Worm (Caenorhabditis elegans) whole organism, mixed stage, embryonic: ENCODE data around the gene cpg-9.

ENCODE experiments used
- elt-1 ChIP-seq: sonication (generic microtip); optimal IDR thresholded peaks from 2 replicates; lab custom pipeline; 2017; ENCODE audit warnings: missing genetic modification characterization, mild to moderate bottlenecking, missing compliant biosample characterization, antibody characterized with exemption, moderate library complexity, borderline replicate concordance; ENCODE audit not compliant: insufficient read depth
- lsy-2 ChIP-seq: fragments of 150-350 bp; optimal IDR thresholded peaks from 2 replicates; lab custom pipeline; 2014; ENCODE audit warnings: missing biosample characterization, missing genetic modification characterization
- nhr-12 ChIP-seq: fragments of 150-350 bp; optimal IDR thresholded peaks from 2 replicates; lab custom pipeline; 2014; ENCODE audit warnings: missing biosample characterization, missing genetic modification characterization
- nhr-237 ChIP-seq: fragments of 150-350 bp; optimal IDR thresholded peaks from 2 replicates; lab custom pipeline; 2014; ENCODE audit warnings: missing biosample characterization, missing genetic modification characterization
- snpc-4 ChIP-seq: fragments of 150-350 bp; optimal IDR thresholded peaks from 2 replicates; lab custom pipeline; 2014; ENCODE audit warnings: missing biosample characterization, missing genetic modification characterization
- unc-62 ChIP-seq: fragments of 150-350 bp; optimal IDR thresholded peaks from 2 replicates; lab custom pipeline; 2014; ENCODE audit warnings: missing biosample characterization, missing genetic modification reagents, missing genetic modification characterization
- zip-8 ChIP-seq: fragments of 150-350 bp; optimal IDR thresholded peaks from 2 replicates; lab custom pipeline; 2014; ENCODE audit warnings: missing biosample characterization, missing genetic modification characterization

DNA sequence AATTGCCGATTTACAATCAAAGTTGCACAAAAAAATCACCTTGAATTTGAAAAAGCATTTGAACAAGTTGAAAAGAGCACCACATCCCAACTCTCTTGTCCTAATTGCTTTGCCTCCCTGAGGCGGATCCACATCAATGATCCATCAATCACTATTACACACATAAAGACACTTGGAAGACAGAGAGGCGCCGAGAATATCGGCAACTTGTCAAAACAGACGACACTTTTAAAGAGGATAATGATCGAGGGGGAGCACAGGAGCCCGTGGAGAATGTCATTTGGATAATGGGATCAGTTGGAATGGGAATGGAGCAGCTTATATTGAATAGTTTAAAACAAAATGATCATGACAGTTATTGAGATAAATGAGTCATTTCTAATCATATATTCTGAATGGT is 31.2 kb upstream of the cpg-9 start:
- TF ChIP-seq snpc-4 (tag; lab: Kevin White, UChicago) (no peak), elt-1 (tag; lab: Kevin White, UChicago) (no peak), unc-62 (GFP tag; lab: Kevin White, UChicago) (peak; percentile 97), lsy-2 (tag; lab: Kevin White, UChicago) (no peak), nhr-12 (no peak), nhr-237 (tag; lab: Kevin White, UChicago) (no peak), zip-8 (tag; lab: Kevin White, UChicago) (no peak)
